Worm (Caenorhabditis elegans) whole organism, L1 larva: ENCODE data around the gene lrch-1.

Experiments used
- blmp-1 ChIP-seq: fragments of 150-350 bp; optimal IDR thresholded peaks from 2 replicates; lab custom pipeline; 2014; ENCODE audit warnings: missing biosample characterization, missing genetic modification characterization
- ceh-8 ChIP-seq: fragments of 200-800 bp; sonication (Bioruptor generic); optimal IDR thresholded peaks from 2 replicates; lab custom pipeline; 2018; ENCODE audit warnings: mild to moderate bottlenecking, missing genetic modification characterization, moderate library complexity, missing compliant biosample characterization
- ces-1 ChIP-seq: fragments of 150-350 bp; optimal IDR thresholded peaks from 2 replicates; lab custom pipeline; 2014; ENCODE audit warnings: missing biosample characterization, missing genetic modification reagents, missing genetic modification characterization
- fkh-10 ChIP-seq: sonication (generic microtip); optimal IDR thresholded peaks from 2 replicates; lab custom pipeline; 2017; ENCODE audit warnings: missing biosample characterization, missing genetic modification reagents, missing genetic modification characterization
- lsy-2 ChIP-seq, 2 experiments: fragments of 150-350 bp; optimal IDR thresholded peaks; 2 replicates each; lab custom pipeline; 2014; ENCODE audit warnings: missing biosample characterization in 2 of 2, missing genetic modification characterization in 2 of 2
- nhr-11 ChIP-seq: fragments of 150-350 bp; optimal IDR thresholded peaks from 2 replicates; lab custom pipeline; 2014; ENCODE audit warnings: missing biosample characterization, missing genetic modification characterization
- nhr-12 ChIP-seq: sonication (generic microtip); optimal IDR thresholded peaks from 2 replicates; lab custom pipeline; 2017; ENCODE audit warnings: missing biosample characterization, missing genetic modification characterization
- nhr-237 ChIP-seq: fragments of 150-350 bp; optimal IDR thresholded peaks from 2 replicates; lab custom pipeline; 2014; ENCODE audit warnings: missing biosample characterization, missing genetic modification characterization
- nhr-90 ChIP-seq: sonication (generic microtip); optimal IDR thresholded peaks from 2 replicates; lab custom pipeline; 2016; ENCODE audit warnings: mild to moderate bottlenecking, missing genetic modification characterization, missing compliant biosample characterization; ENCODE audit not compliant: poor library complexity
- skn-1 ChIP-seq: fragments of 150-350 bp; optimal IDR thresholded peaks from 2 replicates; lab custom pipeline; 2014; ENCODE audit warnings: missing biosample characterization, missing genetic modification characterization
- unc-130 ChIP-seq: fragments of 150-350 bp; optimal IDR thresholded peaks from 2 replicates; lab custom pipeline; 2017; ENCODE audit warnings: missing biosample characterization, missing genetic modification characterization, inconsistent platforms
- ztf-11 ChIP-seq, 2 experiments: sonication (generic microtip); optimal IDR thresholded peaks; 2 replicates each; lab custom pipeline; 2016 to 2017; ENCODE audit warnings: missing genetic modification characterization in 2 of 2, missing biosample characterization in 1 of 2, missing compliant biosample characterization in 1 of 2

DNA sequence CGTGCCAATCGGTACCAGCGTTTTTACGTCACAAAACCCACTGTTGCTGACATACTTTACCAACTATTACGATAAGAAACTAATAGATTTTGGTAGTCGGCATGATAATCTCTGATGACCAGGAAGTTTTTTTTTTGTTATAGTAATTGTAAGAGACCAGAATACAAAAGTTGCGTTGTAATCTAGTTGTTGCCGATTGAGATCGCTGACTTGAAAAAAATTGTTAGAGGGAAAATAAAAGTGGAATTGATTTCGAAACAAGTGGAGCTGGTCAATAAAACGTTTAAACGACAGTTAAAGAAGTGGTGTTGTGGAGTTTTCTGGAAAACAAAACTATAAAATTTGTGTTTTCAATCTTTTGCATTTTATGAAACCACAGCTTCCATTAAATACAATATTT is 40.5 kb upstream of the lrch-1 start:
- no peak for TF ChIP-seq fkh-10 (GFP tag; lab: Kevin White, UChicago)
- TF ChIP-seq skn-1 (tag; lab: Kevin White, UChicago) = no peak
- TF ChIP-seq ztf-11 (tag; optimal IDR thresholded peaks at IDR 0.05; lab: Kevin White, UChicago) = no peak
- TF ChIP-seq nhr-12 (tag; lab: Kevin White, UChicago) = no peak
- TF ChIP-seq lsy-2 (tag; optimal IDR thresholded peaks at IDR 0.05; lab: Kevin White, UChicago) = no peak
- TF ChIP-seq nhr-11 (tag; lab: Kevin White, UChicago) = no peak
- no peak for TF ChIP-seq nhr-237 (tag; lab: Kevin White, UChicago)
- no peak for TF ChIP-seq unc-130 (tag; lab: Kevin White, UChicago)
- TF ChIP-seq ceh-8 = no peak
- no peak for TF ChIP-seq nhr-90 (tag; lab: Kevin White, UChicago)
- TF ChIP-seq ces-1 (GFP tag; lab: Kevin White, UChicago) = no peak
- TF ChIP-seq blmp-1 (tag; lab: Kevin White, UChicago) = no peak
